Worm (Caenorhabditis elegans): Measurements from ENCODE around the gene C12D5.9.

C12D5.9 gene

ce11 chrV:7667940-7668339 lies 21.8 kb downstream of the C12D5.9 start, which contains the start of gene C12D5.5:
Gene C12D5.5, plus strand, starts transcription at chrV:7668240.
- no peak for TF ChIP-seq mep-1 (tag; optimal IDR thresholded peaks at IDR 0.05)
- no peak for TF ChIP-seq daf-12 (tag; optimal IDR thresholded peaks at IDR 0.05)
- no peak for TF ChIP-seq skn-1 (tag; optimal IDR thresholded peaks at IDR 0.05)
- no peak for TF ChIP-seq spr-3 (GFP tag; optimal IDR thresholded peaks at IDR 0.05)
- no peak for TF ChIP-seq ceh-44 (GFP tag; IDR thresholded peaks at IDR 0.05)
- no peak for TF ChIP-seq nhr-28 (tag; optimal IDR thresholded peaks at IDR 0.05)
- no peak for TF ChIP-seq fos-1 (tag; optimal IDR thresholded peaks at IDR 0.05)
- no peak for TF ChIP-seq nhr-76 (tag; optimal IDR thresholded peaks at IDR 0.05)
- TF ChIP-seq zfp-2 (tag; optimal IDR thresholded peaks at IDR 0.05), result no peak
- TF ChIP-seq ceh-62 (tag; optimal IDR thresholded peaks at IDR 0.05), result no peak
- TF ChIP-seq nhr-111 (GFP tag; optimal IDR thresholded peaks at IDR 0.05), result no peak
- TF ChIP-seq F10B5.3 (tag; optimal IDR thresholded peaks at IDR 0.05), result no peak
- no peak for TF ChIP-seq daf-8 (GFP tag; IDR thresholded peaks at IDR 0.05)
- no peak for TF ChIP-seq nhr-10 (tag; optimal IDR thresholded peaks at IDR 0.05)
- no peak for TF ChIP-seq nhr-237 (tag; optimal IDR thresholded peaks at IDR 0.05)

DNA sequence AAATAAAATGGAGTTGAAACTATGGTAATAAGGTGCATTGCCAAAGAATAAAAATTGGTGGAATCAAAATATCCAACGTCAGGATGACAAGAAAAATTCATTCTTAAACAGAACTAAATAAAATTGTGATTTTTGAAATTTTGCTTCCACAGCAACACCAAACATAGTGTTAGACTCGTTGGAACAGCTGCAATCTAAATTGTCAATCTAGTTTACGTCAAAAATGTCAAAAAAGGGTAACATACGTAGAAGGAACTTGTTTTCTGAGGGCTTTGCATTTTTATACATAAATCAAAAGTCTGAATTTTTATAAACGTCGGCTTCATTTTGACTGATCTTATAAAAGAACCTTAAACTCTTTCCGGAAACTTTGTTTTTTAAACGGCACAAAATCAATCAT lies 36.2 kb downstream of the C12D5.9 start, which contains the start of gene srh-200:
Gene srh-200 (minus strand): TSS at position 101 of the 400 bp plus-strand sequence.
- TF ChIP-seq Y105C5A.15 (GFP tag; IDR thresholded peaks at IDR 0.05) (no peak), set-16 (GFP tag; IDR thresholded peaks at IDR 0.05) (no peak), zfp-2 (tag; optimal IDR thresholded peaks at IDR 0.05) (no peak), unc-62 (GFP tag; optimal IDR thresholded peaks at IDR 0.05 in 1 of 2) (peak in 1 of 2 experiments; percentile 33), unc-62 (tag; optimal IDR thresholded peaks at IDR 0.05) (no peak), F44E2.7 (GFP tag; IDR thresholded peaks at IDR 0.05) (no peak), mes-2 (tag; optimal IDR thresholded peaks at IDR 0.05; ENCODE audit: poor library complexity, severe bottlenecking) (no peak)

- TF ChIP-seq Y75B8A.6 (GFP tag; IDR thresholded peaks at IDR 0.05) (no peak), nhr-102 (tag; optimal IDR thresholded peaks at IDR 0.05) (no peak), F44E2.7 (GFP tag; IDR thresholded peaks at IDR 0.05) (no peak), unc-130 (GFP tag; optimal IDR thresholded peaks at IDR 0.05) (no peak), ceh-82 (tag; optimal IDR thresholded peaks at IDR 0.05) (no peak), zfp-3 (GFP tag; conservative IDR thresholded peaks at IDR 0.05) (no peak), nhr-10 (tag; optimal IDR thresholded peaks at IDR 0.05) (no peak), egl-43 (GFP tag; IDR thresholded peaks at IDR 0.05) (no peak)
These were observed 38.0 kb downstream of the C12D5.9 start, which contains the start of gene srh-234 for ce11 chrV:7651757-7652156. Gene srh-234, minus strand, starts transcription at chrV:7651857.

DNA sequence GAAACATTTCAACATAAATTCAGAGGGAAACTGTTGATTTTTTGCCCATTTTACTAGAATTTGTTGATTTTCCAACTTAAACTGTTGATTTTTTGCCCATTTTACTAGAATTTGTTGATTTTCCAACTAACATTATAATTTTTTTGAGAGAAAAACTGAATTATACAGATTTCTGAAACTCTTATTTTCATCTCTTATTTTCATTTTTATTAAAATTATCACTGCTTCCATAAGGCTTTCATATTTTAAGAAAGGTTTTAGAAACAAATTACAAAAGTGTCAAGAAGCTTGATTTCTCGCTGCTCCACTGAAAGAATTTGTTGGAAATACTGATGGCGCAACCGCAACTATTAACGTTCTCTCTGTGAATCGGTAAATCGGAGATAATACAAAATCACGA lies 39.8 kb downstream of the C12D5.9 start:
- TF ChIP-seq unc-62 (GFP tag; optimal IDR thresholded peaks at IDR 0.05 in 1 of 2), result peak in 1 of 2 experiments; percentile 96
- TF ChIP-seq unc-62 (tag; optimal IDR thresholded peaks at IDR 0.05), result no peak
- TF ChIP-seq spr-3 (GFP tag; optimal IDR thresholded peaks at IDR 0.05), result no peak

DNA sequence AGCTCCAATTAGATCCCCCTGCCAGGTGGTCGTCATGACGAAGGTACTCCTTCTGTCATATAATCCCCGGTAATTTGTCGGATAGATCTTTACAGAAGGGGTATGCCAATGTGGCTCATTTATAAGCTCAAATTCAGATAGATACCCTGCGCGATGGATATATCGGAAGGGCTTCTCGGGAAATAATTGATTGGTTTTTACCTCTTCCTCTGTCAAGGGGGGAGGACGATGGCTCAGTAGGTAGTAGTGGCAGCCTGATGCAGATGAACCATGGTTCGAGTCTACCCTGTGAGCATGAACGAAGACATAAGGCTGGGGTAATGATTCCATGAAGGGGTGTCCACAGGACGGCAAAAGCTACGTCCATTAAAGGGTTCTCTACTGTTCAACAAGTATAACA lies 42.6 kb downstream of the C12D5.9 start:
- TF ChIP-seq lin-13 (GFP tag; optimal IDR thresholded peaks at IDR 0.05) (no peak), aly-2 (tag; optimal IDR thresholded peaks at IDR 0.05) (no peak), hlh-30 (tag; optimal IDR thresholded peaks at IDR 0.05; ENCODE audit: insufficient read depth) (no peak), ZK337.2 (GFP tag; IDR thresholded peaks at IDR 0.05) (no peak), Y5F2A.4 (GFP tag; optimal IDR thresholded peaks at IDR 0.05) (no peak), unc-62 (GFP tag; optimal IDR thresholded peaks at IDR 0.05 in 1 of 2) (no peak), unc-62 (tag; optimal IDR thresholded peaks at IDR 0.05) (no peak), dmd-9 (GFP tag; IDR thresholded peaks at IDR 0.05) (no peak), nhr-48 (tag; optimal IDR thresholded peaks at IDR 0.05) (no peak), dpl-1 (GFP tag; optimal IDR thresholded peaks at IDR 0.05) (no peak), pha-4 (GFP tag; IDR thresholded peaks at IDR 0.05) (no peak), pha-4 (tag; optimal IDR thresholded peaks at IDR 0.05) (no peak), unc-39 (tag; optimal IDR thresholded peaks at IDR 0.05) (no peak), php-3 (GFP tag; IDR thresholded peaks at IDR 0.05) (no peak), lir-3 (tag; optimal IDR thresholded peaks at IDR 0.05) (no peak), dve-1 (tag; optimal IDR thresholded peaks at IDR 0.05; ENCODE audit: insufficient read depth) (no peak), nhr-76 (tag; optimal IDR thresholded peaks at IDR 0.05) (no peak), nhr-28 (tag; optimal IDR thresholded peaks at IDR 0.05) (no peak)
